Worm (Caenorhabditis elegans): Measurements from ENCODE around the gene DC2.5.

ce11 chrV:206814-207213, 5.8 kb downstream of the DC2.5 start:
- no peak for TF ChIP-seq tra-1 (GFP tag; IDR thresholded peaks at IDR 0.05)
- no peak for TF ChIP-seq ama-1 (optimal IDR thresholded peaks at IDR 0.05)
- no peak for TF ChIP-seq lir-3 (tag; optimal IDR thresholded peaks at IDR 0.05)
- TF ChIP-seq nhr-11 (tag; optimal IDR thresholded peaks at IDR 0.05) = no peak
- no peak for TF ChIP-seq unc-62 (GFP tag; optimal IDR thresholded peaks at IDR 0.05 in 1 of 2)
- no peak for TF ChIP-seq unc-62 (tag; optimal IDR thresholded peaks at IDR 0.05)
- TF ChIP-seq nhr-77 (tag; optimal IDR thresholded peaks at IDR 0.05) = no peak
- TF ChIP-seq fkh-10 (GFP tag; optimal IDR thresholded peaks at IDR 0.05) = no peak
- no peak for TF ChIP-seq egl-43 (GFP tag; IDR thresholded peaks at IDR 0.05)
- TF ChIP-seq nhr-25 (tag; optimal IDR thresholded peaks at IDR 0.05; ENCODE audit: borderline replicate concordance, insufficient read depth) = no peak
- no peak for TF ChIP-seq ZK546.5 (tag; optimal IDR thresholded peaks at IDR 0.05)

Data from whole organism, L4 larva.